Worm (Caenorhabditis elegans): ENCODE results near the gene C44B7.5.

The C44B7.5 gene

ce11 chrII:6843680-6844079 lies 28.7 kb downstream of the C44B7.5 start (continued):
- TF ChIP-seq ceh-28 (tag; optimal IDR thresholded peaks at IDR 0.05): no peak
- no peak for TF ChIP-seq vab-7 (GFP tag; IDR thresholded peaks at IDR 0.05)
- TF ChIP-seq hlh-11 (tag; optimal IDR thresholded peaks at IDR 0.05): peak; percentile 26
- 0 out of 2 replicates have a peak, but pooled peaks have one; percentile 23 for TF ChIP-seq dmd-8 (GFP tag; IDR thresholded peaks at IDR 0.05)
- no peak for TF ChIP-seq jun-1 (tag; optimal IDR thresholded peaks at IDR 0.05)
- no peak for TF ChIP-seq pqm-1 (tag; optimal IDR thresholded peaks at IDR 0.05)
- TF ChIP-seq unc-130 (GFP tag; optimal IDR thresholded peaks at IDR 0.05): no peak
- no peak for TF ChIP-seq mxl-2 (GFP tag; conservative IDR thresholded peaks at IDR 0.05)
- no peak for TF ChIP-seq mep-1 (tag; optimal IDR thresholded peaks at IDR 0.05)
- no peak for TF ChIP-seq fkh-10 (GFP tag; optimal IDR thresholded peaks at IDR 0.05)
- TF ChIP-seq unc-62 (GFP tag; optimal IDR thresholded peaks at IDR 0.05 in 1 of 2): peak in 1 of 2 experiments; percentile 76
- TF ChIP-seq unc-62 (tag; optimal IDR thresholded peaks at IDR 0.05): no peak
- no peak for TF ChIP-seq Y105C5A.15 (GFP tag; IDR thresholded peaks at IDR 0.05)
- no peak for TF ChIP-seq unc-39 (tag; optimal IDR thresholded peaks at IDR 0.05)
- TF ChIP-seq F10B5.3 (tag; optimal IDR thresholded peaks at IDR 0.05): no peak
- no peak for TF ChIP-seq nhr-111 (GFP tag; optimal IDR thresholded peaks at IDR 0.05)
- TF ChIP-seq ceh-82 (tag; optimal IDR thresholded peaks at IDR 0.05): no peak
- no peak for TF ChIP-seq lsy-2 (tag; optimal IDR thresholded peaks at IDR 0.05)
- peak; percentile 50; the same call in 1 of the 2 replicates for TF ChIP-seq dmd-6 (GFP tag; IDR thresholded peaks at IDR 0.05)
- TF ChIP-seq aly-2 (tag; optimal IDR thresholded peaks at IDR 0.05): no peak
- TF ChIP-seq mxl-3 (GFP tag; optimal IDR thresholded peaks at IDR 0.05): no peak
- TF ChIP-seq daf-12 (tag; optimal IDR thresholded peaks at IDR 0.05): no peak
- 0 out of 2 replicates have a peak, but pooled peaks have one; percentile 7 for TF ChIP-seq egl-43 (GFP tag; IDR thresholded peaks at IDR 0.05)
- no peak for TF ChIP-seq F44E2.7 (GFP tag; IDR thresholded peaks at IDR 0.05)
- no peak for TF ChIP-seq fos-1 (tag; optimal IDR thresholded peaks at IDR 0.05)
- no peak for TF ChIP-seq lin-1 (GFP tag; IDR thresholded peaks at IDR 0.05)
- TF ChIP-seq lim-7 (GFP tag; IDR thresholded peaks at IDR 0.05): no peak
- no peak for TF ChIP-seq T20F7.1 (GFP tag; optimal IDR thresholded peaks at IDR 0.05)
- no peak for TF ChIP-seq daf-19 (GFP tag; conservative IDR thresholded peaks at IDR 0.05)
- no peak for TF ChIP-seq nhr-42 (GFP tag; IDR thresholded peaks at IDR 0.05)
- TF ChIP-seq set-16 (GFP tag; IDR thresholded peaks at IDR 0.05): peak; percentile 48
- TF ChIP-seq rbr-2 (tag; optimal IDR thresholded peaks at IDR 0.05): peak; percentile 38
- TF ChIP-seq nhr-102 (tag; optimal IDR thresholded peaks at IDR 0.05): no peak
- TF ChIP-seq ceh-62 (tag; optimal IDR thresholded peaks at IDR 0.05): no peak
- TF ChIP-seq nhr-28 (tag; optimal IDR thresholded peaks at IDR 0.05): no peak
- TF ChIP-seq attf-4 (tag; optimal IDR thresholded peaks at IDR 0.05): no peak
- no peak for TF ChIP-seq zip-11 (GFP tag; IDR thresholded peaks at IDR 0.05)
- no peak for TF ChIP-seq egl-27 (tag; optimal IDR thresholded peaks at IDR 0.05)
- TF ChIP-seq hif-1 (tag; optimal IDR thresholded peaks at IDR 0.05): no peak
- no peak for TF ChIP-seq Y48G9A.11 (GFP tag; IDR thresholded peaks at IDR 0.05)
- TF ChIP-seq ztf-11 (tag; optimal IDR thresholded peaks at IDR 0.05): no peak
- TF ChIP-seq lin-29 (GFP tag; IDR thresholded peaks at IDR 0.05): no peak
- no peak for TF ChIP-seq ZK546.5 (tag; optimal IDR thresholded peaks at IDR 0.05)

DNA sequence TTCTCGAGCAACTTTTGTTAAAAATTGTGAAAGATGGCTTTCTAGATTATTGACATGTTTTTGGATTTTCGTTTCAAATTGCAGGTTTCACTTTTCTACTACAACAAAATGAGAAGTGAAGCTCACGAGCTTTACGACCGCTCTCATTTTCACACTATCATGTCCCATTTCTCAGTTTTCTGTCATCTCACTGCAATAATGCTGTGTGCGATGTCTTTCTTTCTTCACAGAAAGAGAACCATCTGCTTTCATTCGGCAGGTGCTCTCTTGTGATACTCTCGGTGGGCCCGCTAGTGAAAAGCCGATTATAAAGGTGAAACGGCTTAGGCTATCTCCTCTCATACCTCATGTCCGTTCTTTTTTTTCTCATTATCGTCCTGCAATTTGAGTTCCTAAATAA lies 29.2 kb downstream of the C44B7.5 start:
- TF ChIP-seq nhr-11 (tag; optimal IDR thresholded peaks at IDR 0.05): peak; percentile 8
- TF ChIP-seq nhr-28 (tag; optimal IDR thresholded peaks at IDR 0.05): no peak
